Fruit fly (Drosophila melanogaster) whole organism: ENCODE data around the gene CG33080.

Source experiments
- Dll ChIP-seq: fragments of >200 bp; optimal IDR thresholded peaks from 2 replicates; lab custom pipeline; 2017
- pan ChIP-seq: fragments of >200 bp; optimal IDR thresholded peaks from 2 replicates; lab custom pipeline; 2017
- usp ChIP-seq: fragments of >200 bp; optimal IDR thresholded peaks from 2 replicates; lab custom pipeline; 2017; ENCODE audit warnings: missing biosample characterization, missing genetic modification characterization, mixed read lengths

DNA sequence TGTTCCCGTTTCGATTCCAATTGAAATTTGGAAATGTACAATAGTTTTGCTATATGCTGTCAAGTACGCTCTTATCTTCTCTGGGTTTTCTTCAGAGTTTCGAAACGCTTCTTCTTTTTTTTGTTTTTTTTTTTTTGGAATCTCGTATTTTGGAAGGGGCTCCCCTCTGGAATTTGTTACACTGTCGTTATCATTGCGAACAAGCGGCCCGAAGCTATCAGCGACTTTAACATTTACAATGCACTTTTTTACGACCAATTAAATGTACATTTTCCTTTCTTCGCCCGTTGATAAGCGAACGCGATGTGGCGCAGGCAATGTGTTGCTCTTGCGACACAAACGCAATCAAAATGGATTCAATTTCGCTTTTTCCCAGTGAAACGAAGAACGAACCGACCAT lies 40.7 kb downstream of the CG33080 start:
- TF ChIP-seq Dll (lab: Kevin White, UChicago) (no peak), usp (no peak), pan (no peak)
